Fruit fly (Drosophila melanogaster): Measurements from ENCODE around the gene CG11262.

Gene CG11262

dm6 chr3L:13036706-13037457, 41.9 kb downstream of the CG11262 start, which contains the start of gene Srrm1 (continued):
- TF ChIP-seq CG17328 (GFP tag; IDR thresholded peaks at IDR 0.05) (0 out of 2 replicates have a peak, but pooled peaks have one; percentile 49), CG6654 (GFP tag; optimal IDR thresholded peaks at IDR 0.05) (no peak), vnd (GFP tag; IDR thresholded peaks at IDR 0.05; ENCODE audit: partially characterized antibody) (peak; percentile 88), cg (GFP tag; optimal IDR thresholded peaks at IDR 0.05) (peak; percentile 90), knrl (GFP tag; IDR thresholded peaks at IDR 0.05; ENCODE audit: partially characterized antibody) (peak; percentile 92), CG8089 (GFP tag; optimal IDR thresholded peaks at IDR 0.05) (no peak), CG2678 (tag; optimal IDR thresholded peaks at IDR 0.05) (peak; percentile 17), gce (GFP tag; IDR thresholded peaks at IDR 0.05) (no peak), shn (GFP tag; optimal IDR thresholded peaks at IDR 0.05) (peak; percentile 45), CG2120 (GFP tag; optimal IDR thresholded peaks at IDR 0.05) (peak; percentile 61), CG17186 (GFP tag; optimal IDR thresholded peaks at IDR 0.05) (peak; percentile 85), CG5953 (GFP tag; IDR thresholded peaks at IDR 0.05) (0 out of 2 replicates have a peak, but pooled peaks have one; percentile 37), Hmx (GFP tag; optimal IDR thresholded peaks at IDR 0.05) (no peak), CG12659 (GFP tag; optimal IDR thresholded peaks at IDR 0.05) (peak; percentile 83), grn (GFP tag; optimal IDR thresholded peaks at IDR 0.05) (no peak), HLH3B (GFP tag; IDR thresholded peaks at IDR 0.05) (no peak), zfh2 (GFP tag; optimal IDR thresholded peaks at IDR 0.05) (peak; percentile 61), CG17361 (GFP tag; IDR thresholded peaks at IDR 0.05) (peak; percentile 48; the same call in 1 of the 3 replicates), HLH54F (GFP tag; optimal IDR thresholded peaks at IDR 0.05) (peak; percentile 64), ato (GFP tag; IDR thresholded peaks at IDR 0.05; ENCODE audit: partially characterized antibody) (peak; percentile 82), eyg (GFP tag; optimal IDR thresholded peaks at IDR 0.05) (peak; percentile 1), CG33213 (GFP tag; optimal IDR thresholded peaks at IDR 0.05) (peak; percentile 79), CkIIα-i1 (GFP tag; IDR thresholded peaks at IDR 0.05) (no peak), Nf-YC (tag; optimal IDR thresholded peaks at IDR 0.05) (peak; percentile 25), vvl (GFP tag; IDR thresholded peaks at IDR 0.05) (peak; percentile 69), CG31224 (GFP tag; IDR thresholded peaks at IDR 0.05) (no peak), Bteb2 (GFP tag; optimal IDR thresholded peaks at IDR 0.05) (peak; percentile 20), CG12744 (GFP tag; optimal IDR thresholded peaks at IDR 0.05) (peak; percentile 25), CG5180 (GFP tag; optimal IDR thresholded peaks at IDR 0.05) (no peak), sisA (GFP tag; IDR thresholded peaks at IDR 0.05) (peak; percentile 23; the same call in 1 of the 2 replicates), CG4404 (GFP tag; IDR thresholded peaks at IDR 0.05) (no peak), unc-4 (GFP tag; IDR thresholded peaks at IDR 0.05; ENCODE audit: partially characterized antibody) (peak; percentile 90), CG11456 (GFP tag; IDR thresholded peaks at IDR 0.05) (peak; percentile 17; the same call in 1 of the 3 replicates), Ssrp (tag; optimal IDR thresholded peaks at IDR 0.05) (no peak), B-H2 (GFP tag; optimal IDR thresholded peaks at IDR 0.05) (peak; percentile 39), CG4424 (GFP tag; optimal IDR thresholded peaks at IDR 0.05) (peak; percentile 26), CG7963 (GFP tag; IDR thresholded peaks at IDR 0.05; ENCODE audit: partially characterized antibody) (peak; percentile 86), CG8359 (GFP tag; optimal IDR thresholded peaks at IDR 0.05; ENCODE audit: borderline replicate concordance) (no peak), zen2 (GFP tag; IDR thresholded peaks at IDR 0.05; ENCODE audit: partially characterized antibody) (peak; percentile 61; the same call in 2 of the 3 replicates), C15 (GFP tag; IDR thresholded peaks at IDR 0.05) (no peak), zf30C (GFP tag; optimal IDR thresholded peaks at IDR 0.05) (no peak), hb (GFP tag; IDR thresholded peaks at IDR 0.05; ENCODE audit: partially characterized antibody) (peak; percentile 90), crp (GFP tag; optimal IDR thresholded peaks at IDR 0.05) (peak in 1 of 2 experiments; percentile 20), hth (optimal IDR thresholded peaks at IDR 0.05) (no peak), fu2 (GFP tag; optimal IDR thresholded peaks at IDR 0.05) (peak; percentile 30)

All from whole organism, embryonic.